Fruit fly (Drosophila melanogaster): ENCODE results near the gene Obp18a.

The Obp18a gene

dm6 chrX:19166152-19166935 is 30.7 kb upstream of the Obp18a start:
- TF ChIP-seq ttk (optimal IDR thresholded peaks at IDR 0.05) (no peak), h (optimal IDR thresholded peaks at IDR 0.05) (no peak), Myc (optimal IDR thresholded peaks at IDR 0.05) (no peak), psq (optimal IDR thresholded peaks at IDR 0.05) (no peak), insv (optimal IDR thresholded peaks at IDR 0.05) (no peak), Sin3A (optimal IDR thresholded peaks at IDR 0.05) (no peak)

dm6 chrX:19165144-19166011 is 29.7 kb upstream of the Obp18a start:
- TF ChIP-seq psq (optimal IDR thresholded peaks at IDR 0.05) (no peak), Myc (optimal IDR thresholded peaks at IDR 0.05) (no peak), insv (optimal IDR thresholded peaks at IDR 0.05) (no peak), h (optimal IDR thresholded peaks at IDR 0.05) (no peak), Sin3A (optimal IDR thresholded peaks at IDR 0.05) (no peak), ttk (optimal IDR thresholded peaks at IDR 0.05) (no peak)

dm6 chrX:19164726-19165125 is 29.1 kb upstream of the Obp18a start:
- TF ChIP-seq Myc (optimal IDR thresholded peaks at IDR 0.05) (no peak), insv (optimal IDR thresholded peaks at IDR 0.05) (no peak), psq (optimal IDR thresholded peaks at IDR 0.05) (no peak), h (optimal IDR thresholded peaks at IDR 0.05) (no peak), ttk (optimal IDR thresholded peaks at IDR 0.05) (no peak), Sin3A (optimal IDR thresholded peaks at IDR 0.05) (no peak)

dm6 chrX:19163446-19163845 is 27.8 kb upstream of the Obp18a start:
- TF ChIP-seq Myc (optimal IDR thresholded peaks at IDR 0.05) (no peak), Sin3A (optimal IDR thresholded peaks at IDR 0.05) (no peak), ttk (optimal IDR thresholded peaks at IDR 0.05) (no peak), insv (optimal IDR thresholded peaks at IDR 0.05) (no peak), h (optimal IDR thresholded peaks at IDR 0.05) (no peak), psq (optimal IDR thresholded peaks at IDR 0.05) (no peak)

dm6 chrX:19162249-19162914 is 26.7 kb upstream of the Obp18a start:
- TF ChIP-seq ttk (optimal IDR thresholded peaks at IDR 0.05) (no peak), Myc (optimal IDR thresholded peaks at IDR 0.05) (no peak)

- TF ChIP-seq psq (optimal IDR thresholded peaks at IDR 0.05) = no peak
- no peak for TF ChIP-seq Sin3A (optimal IDR thresholded peaks at IDR 0.05)
- TF ChIP-seq ttk (optimal IDR thresholded peaks at IDR 0.05) = no peak
- no peak for TF ChIP-seq insv (optimal IDR thresholded peaks at IDR 0.05)
- no peak for TF ChIP-seq h (optimal IDR thresholded peaks at IDR 0.05)
- no peak for TF ChIP-seq Myc (optimal IDR thresholded peaks at IDR 0.05)
These were observed 25.2 kb upstream of the Obp18a start for dm6 chrX:19160635-19161407.

dm6 chrX:19159942-19160341 is 24.3 kb upstream of the Obp18a start:
- no peak for TF ChIP-seq h (optimal IDR thresholded peaks at IDR 0.05)
- TF ChIP-seq ttk (optimal IDR thresholded peaks at IDR 0.05) = no peak
- no peak for TF ChIP-seq Sin3A (optimal IDR thresholded peaks at IDR 0.05)
- TF ChIP-seq Myc (optimal IDR thresholded peaks at IDR 0.05) = no peak
- TF ChIP-seq insv (optimal IDR thresholded peaks at IDR 0.05) = no peak
- no peak for TF ChIP-seq psq (optimal IDR thresholded peaks at IDR 0.05)

dm6 chrX:19158519-19159289 is 23.0 kb upstream of the Obp18a start:
- no peak for TF ChIP-seq Myc (optimal IDR thresholded peaks at IDR 0.05)

dm6 chrX:19157471-19157870 is 21.8 kb upstream of the Obp18a start:
- TF ChIP-seq Sin3A (optimal IDR thresholded peaks at IDR 0.05) (no peak), psq (optimal IDR thresholded peaks at IDR 0.05) (no peak), Myc (optimal IDR thresholded peaks at IDR 0.05) (no peak), insv (optimal IDR thresholded peaks at IDR 0.05) (no peak), h (optimal IDR thresholded peaks at IDR 0.05) (no peak), ttk (optimal IDR thresholded peaks at IDR 0.05) (no peak)

dm6 chrX:19155922-19156437 is 20.3 kb upstream of the Obp18a start:
- no peak for TF ChIP-seq Sin3A (optimal IDR thresholded peaks at IDR 0.05)
- TF ChIP-seq psq (optimal IDR thresholded peaks at IDR 0.05) = no peak
- TF ChIP-seq h (optimal IDR thresholded peaks at IDR 0.05) = no peak
- TF ChIP-seq Myc (optimal IDR thresholded peaks at IDR 0.05) = no peak
- no peak for TF ChIP-seq insv (optimal IDR thresholded peaks at IDR 0.05)
- no peak for TF ChIP-seq ttk (optimal IDR thresholded peaks at IDR 0.05)

- TF ChIP-seq insv (optimal IDR thresholded peaks at IDR 0.05) (no peak), ttk (optimal IDR thresholded peaks at IDR 0.05) (no peak), h (optimal IDR thresholded peaks at IDR 0.05) (no peak), psq (optimal IDR thresholded peaks at IDR 0.05) (no peak)
These were observed 19.3 kb upstream of the Obp18a start for dm6 chrX:19154998-19155397.
